Fruit fly (Drosophila melanogaster) whole organism, embryonic: ENCODE data around the gene CG2145.

Experiments
- ATbp ChIP-seq: fragments of 200-800 bp; sonication (Bioruptor generic); optimal IDR thresholded peaks from 2 replicates; lab custom pipeline; 2017; ENCODE audit warnings: missing biosample characterization, mild to moderate bottlenecking, missing genetic modification characterization, missing genetic modification reagents
- Ada2b ChIP-seq: fragments of 200-800 bp; sonication (Bioruptor generic); IDR thresholded peaks from 2 replicates; pipeline ENCODE4 v1.3.6; 2022; ENCODE audit warnings: missing biosample characterization, missing genetic modification characterization
- Aef1 ChIP-seq: fragments of 200-800 bp; sonication (Bioruptor generic); IDR thresholded peaks from 3 replicates; pipeline ENCODE4 v1.3.6; 2022; ENCODE audit warnings: missing biosample characterization, missing genetic modification characterization
- Bgb ChIP-seq: fragments of 200-800 bp; sonication (Bioruptor generic); IDR thresholded peaks from 2 replicates; pipeline ENCODE4 v1.3.6; 2022; ENCODE audit warnings: missing biosample characterization, missing genetic modification characterization; ENCODE audit not compliant: partially characterized antibody
- BtbVII ChIP-seq: fragments of 200-800 bp; sonication (Bioruptor generic); optimal IDR thresholded peaks from 3 replicates; lab custom pipeline; 2017; ENCODE audit warnings: missing biosample characterization, mild to moderate bottlenecking, missing genetic modification characterization
- CG1024 ChIP-seq: fragments of 200-800 bp; sonication (Bioruptor generic); IDR thresholded peaks from 2 replicates; pipeline ENCODE4 v1.3.6; 2022; ENCODE audit warnings: missing biosample characterization, missing genetic modification characterization
- CG10267 ChIP-seq: fragments of 200-800 bp; sonication (Bioruptor generic); optimal IDR thresholded peaks from 2 replicates; lab custom pipeline; 2018; ENCODE audit warnings: missing biosample characterization, mild to moderate bottlenecking, missing genetic modification characterization, moderate library complexity
- CG12104 ChIP-seq: fragments of 200-800 bp; sonication (Bioruptor generic); optimal IDR thresholded peaks from 3 replicates; lab custom pipeline; 2016; ENCODE audit warnings: missing biosample characterization, missing genetic modification characterization
- CG12744 ChIP-seq: fragments of 200-800 bp; sonication (Bioruptor generic); optimal IDR thresholded peaks from 2 replicates; lab custom pipeline; 2016; ENCODE audit warnings: missing biosample characterization, missing genetic modification characterization
- CG13624 ChIP-seq: fragments of 200-800 bp; sonication (Bioruptor generic); optimal IDR thresholded peaks from 2 replicates; lab custom pipeline; 2016; ENCODE audit warnings: missing biosample characterization, missing genetic modification characterization
- CG14667 ChIP-seq: fragments of 200-800 bp; sonication (Bioruptor generic); IDR thresholded peaks from 2 replicates; pipeline ENCODE4 v1.3.6; 2022; ENCODE audit warnings: missing biosample characterization, missing genetic modification characterization
- CG14965 ChIP-seq: fragments of 200-800 bp; sonication (Bioruptor generic); optimal IDR thresholded peaks from 2 replicates; lab custom pipeline; 2016; ENCODE audit warnings: missing biosample characterization, missing genetic modification characterization, borderline replicate concordance
- CG15073 ChIP-seq: fragments of 200-800 bp; sonication (Bioruptor generic); optimal IDR thresholded peaks from 2 replicates; lab custom pipeline; 2016; ENCODE audit warnings: missing biosample characterization, missing genetic modification characterization
- CG15269 ChIP-seq: fragments of 200-800 bp; sonication (Bioruptor generic); optimal IDR thresholded peaks from 2 replicates; lab custom pipeline; 2018; ENCODE audit warnings: missing biosample characterization, mild to moderate bottlenecking, missing genetic modification characterization, moderate library complexity
- CG1529 ChIP-seq: fragments of 200-800 bp; sonication (Bioruptor generic); optimal IDR thresholded peaks from 3 replicates; lab custom pipeline; 2018; ENCODE audit warnings: missing biosample characterization, missing genetic modification characterization
- CG15696 ChIP-seq: fragments of 200-800 bp; sonication (Bioruptor generic); optimal IDR thresholded peaks from 2 replicates; lab custom pipeline; 2019; ENCODE audit warnings: missing biosample characterization, mild to moderate bottlenecking, missing genetic modification characterization, moderate library complexity
- CG17612 ChIP-seq: fragments of 200-800 bp; sonication (Bioruptor generic); IDR thresholded peaks from 2 replicates; pipeline ENCODE4 v1.3.6; 2022; ENCODE audit warnings: missing biosample characterization, missing genetic modification characterization
- CG18619 ChIP-seq: fragments of 200-800 bp; sonication (Bioruptor generic); optimal IDR thresholded peaks from 3 replicates; lab custom pipeline; 2017; ENCODE audit warnings: missing biosample characterization, mild to moderate bottlenecking, missing genetic modification characterization
- CG2199 ChIP-seq: fragments of 200-800 bp; sonication (Bioruptor generic); IDR thresholded peaks from 3 replicates; pipeline ENCODE4 v1.3.6; 2022; ENCODE audit warnings: missing biosample characterization, missing genetic modification characterization
- CG2889 ChIP-seq: fragments of 200-800 bp; sonication (Bioruptor generic); IDR thresholded peaks from 3 replicates; pipeline ENCODE4 v1.3.6; 2022; ENCODE audit warnings: missing biosample characterization, missing genetic modification characterization
- CG30431 ChIP-seq: fragments of 200-800 bp; sonication (Bioruptor generic); optimal IDR thresholded peaks from 2 replicates; lab custom pipeline; 2017; ENCODE audit warnings: missing biosample characterization, missing genetic modification characterization
- CG3065 ChIP-seq: fragments of 200-800 bp; sonication (Bioruptor generic); optimal IDR thresholded peaks from 2 replicates; lab custom pipeline; 2016; ENCODE audit warnings: missing biosample characterization, missing genetic modification characterization
- CG42726 ChIP-seq: fragments of 200-800 bp; sonication (Bioruptor generic); IDR thresholded peaks from 2 replicates; pipeline ENCODE4 v1.3.6; 2022; ENCODE audit warnings: missing biosample characterization, missing genetic modification characterization; ENCODE audit not compliant: partially characterized antibody
- CG4360 ChIP-seq: fragments of 200-800 bp; sonication (Bioruptor generic); IDR thresholded peaks from 2 replicates; pipeline ENCODE4 v1.3.6; 2022; ENCODE audit warnings: missing biosample characterization, missing genetic modification characterization
- CG43689 ChIP-seq: fragments of 200-800 bp; sonication (Bioruptor generic); IDR thresholded peaks from 2 replicates; pipeline ENCODE4 v1.3.6; 2022; ENCODE audit warnings: missing biosample characterization, missing genetic modification characterization
- CG6254 ChIP-seq: fragments of 200-800 bp; sonication (Bioruptor generic); optimal IDR thresholded peaks from 3 replicates; lab custom pipeline; 2017; ENCODE audit warnings: mild to moderate bottlenecking, missing biosample characterization, missing genetic modification reagents, missing genetic modification characterization
- CG6689 ChIP-seq: fragments of 200-800 bp; sonication (Bioruptor generic); IDR thresholded peaks from 2 replicates; pipeline ENCODE4 v1.3.6; 2022; ENCODE audit warnings: missing biosample characterization, missing genetic modification characterization
- CG6854 ChIP-seq: fragments of 200-800 bp; sonication (Bioruptor generic); optimal IDR thresholded peaks from 3 replicates; lab custom pipeline; 2017; ENCODE audit warnings: missing biosample characterization, mild to moderate bottlenecking, missing genetic modification characterization
- CG7928 ChIP-seq: fragments of 200-800 bp; sonication (Bioruptor generic); optimal IDR thresholded peaks from 2 replicates; lab custom pipeline; 2017; ENCODE audit warnings: missing biosample characterization, mild to moderate bottlenecking, missing genetic modification characterization
- D ChIP-seq, 2 experiments: fragments of 200-800 bp in 1 of 2; fragments of >200 bp in 1 of 2; sonication (Bioruptor generic) in 1 of 2; optimal IDR thresholded peaks; 2 replicates in 1 of 2; 3 replicates in 1 of 2; lab custom pipeline; 2017; ENCODE audit warnings: mild to moderate bottlenecking in 1 of 2, missing biosample characterization in 1 of 2, missing genetic modification characterization in 1 of 2, missing genetic modification reagents in 1 of 2
- D19B ChIP-seq: fragments of 200-800 bp; sonication (Bioruptor generic); optimal IDR thresholded peaks from 2 replicates; lab custom pipeline; 2017; ENCODE audit warnings: missing biosample characterization, mild to moderate bottlenecking, missing genetic modification characterization
- Doc3 ChIP-seq: fragments of 200-800 bp; sonication (Bioruptor generic); IDR thresholded peaks from 3 replicates; pipeline ENCODE4 v1.3.6; 2022; ENCODE audit warnings: missing biosample characterization, missing genetic modification characterization; ENCODE audit not compliant: partially characterized antibody
- Gsc ChIP-seq: fragments of 200-800 bp; sonication (Bioruptor generic); IDR thresholded peaks from 2 replicates; pipeline ENCODE4 v1.3.6; 2022; ENCODE audit warnings: missing biosample characterization, missing genetic modification characterization
- HLH54F ChIP-seq: fragments of 200-800 bp; sonication (Bioruptor generic); optimal IDR thresholded peaks from 3 replicates; lab custom pipeline; 2016; ENCODE audit warnings: missing biosample characterization, missing genetic modification characterization
- Rx ChIP-seq: fragments of 200-800 bp; sonication (Bioruptor generic); IDR thresholded peaks from 2 replicates; pipeline ENCODE4 v1.3.6; 2022; ENCODE audit warnings: missing biosample characterization, missing genetic modification characterization
- Spps ChIP-seq: fragments of 200-800 bp; sonication (Bioruptor generic); optimal IDR thresholded peaks from 2 replicates; lab custom pipeline; 2018; ENCODE audit warnings: missing biosample characterization, mild to moderate bottlenecking, missing genetic modification characterization
- TFAM ChIP-seq: fragments of 200-800 bp; sonication (Bioruptor generic); optimal IDR thresholded peaks from 2 replicates; lab custom pipeline; 2017; ENCODE audit warnings: missing biosample characterization, missing genetic modification characterization, inconsistent platforms
- aop ChIP-seq: fragments of 200-800 bp; sonication (Bioruptor generic); IDR thresholded peaks from 2 replicates; pipeline ENCODE4 v1.3.6; 2022; ENCODE audit warnings: missing biosample characterization, missing genetic modification characterization
- ap ChIP-seq: fragments of 200-800 bp; sonication (Bioruptor generic); IDR thresholded peaks from 2 replicates; pipeline ENCODE4 v1.3.6; 2022; ENCODE audit warnings: missing biosample characterization, missing genetic modification characterization
- dmrt99B ChIP-seq: fragments of 200-800 bp; sonication (Bioruptor generic); optimal IDR thresholded peaks from 2 replicates; lab custom pipeline; 2018; ENCODE audit warnings: missing biosample characterization, mild to moderate bottlenecking, missing genetic modification characterization, moderate library complexity
- esg ChIP-seq: fragments of 200-800 bp; sonication (Bioruptor generic); conservative IDR thresholded peaks from 2 replicates; pipeline ENCODE4 v1.3.6; 2022; ENCODE audit warnings: missing biosample characterization, missing genetic modification characterization
- klu ChIP-seq: fragments of 200-800 bp; sonication (Bioruptor generic); IDR thresholded peaks from 2 replicates; pipeline ENCODE4 v1.3.6; 2022; ENCODE audit warnings: missing biosample characterization, missing genetic modification characterization
- nom ChIP-seq: fragments of 200-800 bp; sonication (Bioruptor generic); optimal IDR thresholded peaks from 2 replicates; lab custom pipeline; 2017; ENCODE audit warnings: missing biosample characterization, missing genetic modification characterization, mild to moderate bottlenecking, moderate library complexity, missing genetic modification reagents
- schlank ChIP-seq: fragments of 200-800 bp; sonication (Bioruptor generic); optimal IDR thresholded peaks from 2 replicates; lab custom pipeline; 2018; ENCODE audit warnings: missing biosample characterization, mild to moderate bottlenecking, missing genetic modification characterization
- slp2 ChIP-seq: fragments of 200-800 bp; sonication (Bioruptor generic); optimal IDR thresholded peaks from 2 replicates; lab custom pipeline; 2016; ENCODE audit warnings: missing biosample characterization, missing genetic modification characterization
- tx ChIP-seq: fragments of 200-800 bp; sonication (Bioruptor generic); optimal IDR thresholded peaks from 2 replicates; lab custom pipeline; 2016; ENCODE audit warnings: missing biosample characterization, missing genetic modification characterization
- vfl ChIP-seq: fragments of 200-800 bp; sonication (Bioruptor generic); optimal IDR thresholded peaks from 2 replicates; lab custom pipeline; 2016; ENCODE audit warnings: missing biosample characterization, missing genetic modification characterization
- vnd ChIP-seq: fragments of 200-800 bp; sonication (Bioruptor generic); IDR thresholded peaks from 3 replicates; pipeline ENCODE4 v1.3.6; 2022; ENCODE audit warnings: missing biosample characterization, missing genetic modification characterization; ENCODE audit not compliant: partially characterized antibody
- wek ChIP-seq: fragments of 200-800 bp; sonication (Bioruptor generic); optimal IDR thresholded peaks from 3 replicates; lab custom pipeline; 2018; ENCODE audit warnings: missing biosample characterization, mild to moderate bottlenecking, missing genetic modification characterization, moderate library complexity
- yki ChIP-seq: fragments of >200 bp; optimal IDR thresholded peaks from 3 replicates; lab custom pipeline; 2018
- zen ChIP-seq: fragments of 200-800 bp; sonication (Bioruptor generic); optimal IDR thresholded peaks from 3 replicates; lab custom pipeline; 2018; ENCODE audit warnings: missing biosample characterization, mild to moderate bottlenecking, missing genetic modification characterization, moderate library complexity
- zf30C ChIP-seq: fragments of 200-800 bp; sonication (Bioruptor generic); optimal IDR thresholded peaks from 3 replicates; lab custom pipeline; 2018; ENCODE audit warnings: missing biosample characterization, mild to moderate bottlenecking, missing genetic modification characterization

CG2145 gene

dm6 chrX:10927110-10927509 is at the start of gene CG2145 (continued):
- TF ChIP-seq CG2889 (GFP tag; lab: Robert Waterston, UW) (no peak), CG15073 (GFP tag; lab: Kevin White, UChicago) (no peak), ap (GFP tag; lab: Robert Waterston, UW) (no peak), nom (GFP tag; lab: Kevin White, UChicago) (peak; percentile 48), CG4360 (GFP tag; lab: Robert Waterston, UW) (peak; percentile 90), CG6854 (GFP tag; lab: Kevin White, UChicago) (no peak), esg (no peak), CG2199 (GFP tag; lab: Robert Waterston, UW) (no peak), CG6254 (GFP tag; lab: Kevin White, UChicago) (no peak), Rx (GFP tag; lab: Robert Waterston, UW) (no peak), CG10267 (no peak), CG12744 (GFP tag; lab: Kevin White, UChicago) (no peak), BtbVII (GFP tag; lab: Kevin White, UChicago) (no peak), Ada2b (GFP tag; lab: Robert Waterston, UW) (no peak), CG18619 (GFP tag; lab: Kevin White, UChicago) (no peak), zen (no peak), ATbp (GFP tag; lab: Kevin White, UChicago) (no peak), CG3065 (GFP tag; lab: Kevin White, UChicago) (no peak), klu (GFP tag; lab: Robert Waterston, UW) (no peak), Bgb (GFP tag; lab: Robert Waterston, UW) (0 out of 2 replicates have a peak, but pooled peaks have one; percentile 6), CG42726 (GFP tag; lab: Robert Waterston, UW) (no peak), zf30C (GFP tag; lab: Kevin White, UChicago) (no peak), CG6689 (GFP tag; lab: Robert Waterston, UW) (no peak), HLH54F (GFP tag; lab: Kevin White, UChicago) (no peak), CG12104 (no peak), yki (lab: Kevin White, UChicago) (no peak), schlank (no peak), dmrt99B (tag; lab: Kevin White, UChicago) (peak; percentile 26), Doc3 (GFP tag; lab: Robert Waterston, UW) (no peak), wek (GFP tag; lab: Kevin White, UChicago) (no peak), tx (no peak), CG17612 (GFP tag; lab: Robert Waterston, UW) (no peak), Gsc (GFP tag; lab: Robert Waterston, UW) (no peak), D19B (GFP tag; lab: Kevin White, UChicago) (no peak), Spps (tag; lab: Kevin White, UChicago) (no peak), CG43689 (no peak), TFAM (no peak), CG15269 (no peak), CG14667 (GFP tag; lab: Robert Waterston, UW) (no peak), aop (no peak), D (optimal IDR thresholded peaks at IDR 0.05; lab: Kevin White, UChicago) (no peak), D (GFP tag; optimal IDR thresholded peaks at IDR 0.05; lab: Kevin White, UChicago) (no peak), vfl (GFP tag; lab: Kevin White, UChicago) (no peak), CG30431 (GFP tag; lab: Kevin White, UChicago) (no peak), CG7928 (GFP tag; lab: Kevin White, UChicago) (no peak), CG13624 (GFP tag; lab: Kevin White, UChicago) (no peak), CG14965 (GFP tag; lab: Kevin White, UChicago) (no peak), CG1529 (GFP tag; lab: Kevin White, UChicago) (no peak), CG15696 (tag; lab: Kevin White, UChicago) (no peak), slp2 (GFP tag; lab: Kevin White, UChicago) (no peak), Aef1 (peak; percentile 62), vnd (GFP tag; lab: Robert Waterston, UW) (no peak), CG1024 (no peak)
